Fruit fly (Drosophila melanogaster) whole organism: Measurements from ENCODE around the gene CG2150.

Experiments
- psq ChIP-seq: fragments of >200 bp; optimal IDR thresholded peaks from 2 replicates; lab custom pipeline; 2017
- usp ChIP-seq: fragments of >200 bp; optimal IDR thresholded peaks from 2 replicates; lab custom pipeline; 2017; ENCODE audit warnings: missing biosample characterization, missing genetic modification characterization, mixed read lengths

dm6 chr3R:31724136-31724535, 40.4 kb downstream of the CG2150 start:
- no peak for TF ChIP-seq usp (GFP tag; lab: Kevin White, UChicago)
- no peak for TF ChIP-seq psq (lab: Kevin White, UChicago)
